Worm (Caenorhabditis elegans) whole organism, L4 larva: ENCODE measurements around the gene C27H5.2.

ENCODE experiments used
- F10B5.3 ChIP-seq: sonication (generic microtip); optimal IDR thresholded peaks from 2 replicates; lab custom pipeline; 2016; ENCODE audit warnings: mild to moderate bottlenecking, missing genetic modification characterization, missing compliant biosample characterization
- F26F4.8 ChIP-seq: fragments of 200-800 bp; sonication (Bioruptor generic); conservative IDR thresholded peaks from 2 replicates; pipeline ENCODE4 v1.3.6; 2022; ENCODE audit warnings: missing genetic modification characterization, missing compliant biosample characterization
- R02D3.7 ChIP-seq: fragments of 150-350 bp; sonication (generic microtip); optimal IDR thresholded peaks from 3 replicates; lab custom pipeline; 2014; ENCODE audit warnings: missing biosample characterization, missing genetic modification characterization
- T26A8.4 ChIP-seq: fragments of 200-800 bp; sonication (Bioruptor generic); IDR thresholded peaks from 2 replicates; pipeline ENCODE4 v1.3.6; 2022; ENCODE audit warnings: missing genetic modification characterization, missing compliant biosample characterization
- Y105C5A.15 ChIP-seq: fragments of 200-800 bp; sonication (Bioruptor generic); IDR thresholded peaks from 2 replicates; pipeline ENCODE4 v1.3.6; 2022; ENCODE audit warnings: missing genetic modification characterization, missing compliant biosample characterization
- Y48G9A.11 ChIP-seq: fragments of 200-800 bp; sonication (Bioruptor generic); IDR thresholded peaks from 2 replicates; pipeline ENCODE4 v1.3.6; 2022; ENCODE audit warnings: missing genetic modification reagents, missing genetic modification characterization, missing compliant biosample characterization
- Y5F2A.4 ChIP-seq: fragments of 200-800 bp; sonication (Bioruptor generic); optimal IDR thresholded peaks from 2 replicates; lab custom pipeline; 2018; ENCODE audit warnings: mild to moderate bottlenecking, missing genetic modification characterization, missing compliant biosample characterization
- aha-1 ChIP-seq: fragments of 150-350 bp; peaks from one replicate; lab custom pipeline; 2014; ENCODE audit warnings: missing biosample characterization, missing genetic modification characterization
- ama-1 ChIP-seq: fragments of 150-350 bp; optimal IDR thresholded peaks from 2 replicates; lab custom pipeline; 2014; ENCODE audit warnings: inconsistent platforms, mixed read lengths
- arid-1 ChIP-seq: fragments of 200-800 bp; sonication (Bioruptor generic); conservative IDR thresholded peaks from 2 replicates; pipeline ENCODE4 v1.3.6; 2022; ENCODE audit warnings: missing genetic modification reagents, missing genetic modification characterization, missing compliant biosample characterization
- attf-4 ChIP-seq: sonication (generic microtip); optimal IDR thresholded peaks from 3 replicates; lab custom pipeline; 2017; ENCODE audit warnings: missing biosample characterization, missing genetic modification characterization
- ceh-28 ChIP-seq: fragments of 150-350 bp; optimal IDR thresholded peaks from 2 replicates; lab custom pipeline; 2014; ENCODE audit warnings: missing biosample characterization, missing genetic modification reagents, missing genetic modification characterization
- ceh-82 ChIP-seq: sonication (generic microtip); optimal IDR thresholded peaks from 2 replicates; lab custom pipeline; 2017; ENCODE audit warnings: missing biosample characterization, missing genetic modification characterization
- ces-1 ChIP-seq: fragments of 150-350 bp; sonication (generic microtip); optimal IDR thresholded peaks from 4 replicates; lab custom pipeline; 2014; ENCODE audit warnings: missing biosample characterization, missing genetic modification reagents, missing genetic modification characterization
- ctbp-1 ChIP-seq: fragments of 200-800 bp; sonication (Bioruptor generic); IDR thresholded peaks from 2 replicates; pipeline ENCODE4 v1.3.6; 2022; ENCODE audit warnings: missing genetic modification reagents, missing genetic modification characterization, missing compliant biosample characterization
- daf-19 ChIP-seq: fragments of 200-800 bp; sonication (Bioruptor generic); conservative IDR thresholded peaks from 2 replicates; pipeline ENCODE4 v1.3.6; 2022; ENCODE audit warnings: missing genetic modification characterization, missing compliant biosample characterization
- dmd-6 ChIP-seq: fragments of 200-800 bp; sonication (Bioruptor generic); IDR thresholded peaks from 2 replicates; pipeline ENCODE4 v1.3.6; 2022; ENCODE audit warnings: missing genetic modification reagents, missing genetic modification characterization, missing compliant biosample characterization
- dmd-8 ChIP-seq: fragments of 200-800 bp; sonication (Bioruptor generic); IDR thresholded peaks from 2 replicates; pipeline ENCODE4 v1.3.6; 2022; ENCODE audit warnings: missing genetic modification characterization, missing compliant biosample characterization
- dpl-1 ChIP-seq: fragments of 150-350 bp; optimal IDR thresholded peaks from 2 replicates; lab custom pipeline; 2014; ENCODE audit warnings: missing biosample characterization, missing genetic modification reagents, missing genetic modification characterization
- hlh-11 ChIP-seq: fragments of 200-800 bp; sonication (Bioruptor generic); optimal IDR thresholded peaks from 2 replicates; lab custom pipeline; 2018; ENCODE audit warnings: mild to moderate bottlenecking, missing genetic modification characterization, missing compliant biosample characterization
- hmg-1.1 ChIP-seq: fragments of 200-800 bp; sonication (Bioruptor generic); IDR thresholded peaks from 2 replicates; pipeline ENCODE4 v1.3.6; 2022; ENCODE audit warnings: missing genetic modification reagents, missing genetic modification characterization, missing compliant biosample characterization
- jun-1 ChIP-seq: fragments of 150-350 bp; optimal IDR thresholded peaks from 2 replicates; lab custom pipeline; 2014; ENCODE audit warnings: missing biosample characterization, missing genetic modification reagents, missing genetic modification characterization
- lim-7 ChIP-seq: fragments of 200-800 bp; sonication (Bioruptor generic); IDR thresholded peaks from 2 replicates; pipeline ENCODE4 v1.3.6; 2022; ENCODE audit warnings: missing genetic modification characterization, missing compliant biosample characterization
- lin-1 ChIP-seq: fragments of 200-800 bp; sonication (Bioruptor generic); IDR thresholded peaks from 2 replicates; pipeline ENCODE4 v1.3.6; 2022; ENCODE audit warnings: missing genetic modification reagents, missing genetic modification characterization, missing compliant biosample characterization
- lin-13 ChIP-seq: fragments of 150-350 bp; optimal IDR thresholded peaks from 2 replicates; lab custom pipeline; 2014; ENCODE audit warnings: missing biosample characterization, missing genetic modification reagents, missing genetic modification characterization
- lin-39 ChIP-seq: fragments of 150-350 bp; optimal IDR thresholded peaks from 2 replicates; lab custom pipeline; 2014; ENCODE audit warnings: missing biosample characterization, missing genetic modification reagents, missing genetic modification characterization
- madf-5 ChIP-seq, 2 experiments: fragments of 200-800 bp; sonication (Bioruptor generic); IDR thresholded peaks; 2 replicates each; pipeline ENCODE4 v1.3.6; 2022; ENCODE audit warnings: missing compliant biosample characterization in 2 of 2, missing genetic modification characterization in 2 of 2
- madf-9 ChIP-seq: fragments of 200-800 bp; sonication (Bioruptor generic); conservative IDR thresholded peaks from 2 replicates; pipeline ENCODE4 v1.3.6; 2022; ENCODE audit warnings: missing genetic modification reagents, missing genetic modification characterization, missing compliant biosample characterization
- mdl-1 ChIP-seq, 2 experiments: fragments of 150-350 bp in 1 of 2; sonication (generic microtip) in 1 of 2; optimal IDR thresholded peaks; 2 replicates each; lab custom pipeline; 2014 to 2017; ENCODE audit warnings: missing biosample characterization in 2 of 2, missing genetic modification characterization in 2 of 2
- mdt-29 ChIP-seq: fragments of 200-800 bp; sonication (Bioruptor generic); IDR thresholded peaks from 2 replicates; pipeline ENCODE4 v1.3.6; 2022; ENCODE audit warnings: missing genetic modification reagents, missing genetic modification characterization, missing compliant biosample characterization
- mes-2 ChIP-seq: sonication (generic microtip); optimal IDR thresholded peaks from 2 replicates; lab custom pipeline; 2016; ENCODE audit warnings: missing genotype, mild to moderate bottlenecking, missing genetic modification characterization, missing compliant biosample characterization; ENCODE audit not compliant: poor library complexity, severe bottlenecking
- nhr-102 ChIP-seq: sonication (generic microtip); optimal IDR thresholded peaks from 2 replicates; lab custom pipeline; 2016; ENCODE audit warnings: mild to moderate bottlenecking, missing genetic modification characterization, moderate library complexity, missing compliant biosample characterization
- nhr-11 ChIP-seq: fragments of 150-350 bp; optimal IDR thresholded peaks from 2 replicates; lab custom pipeline; 2014; ENCODE audit warnings: missing biosample characterization, missing genetic modification characterization
- nhr-111 ChIP-seq: fragments of 200-800 bp; sonication (Bioruptor generic); optimal IDR thresholded peaks from 2 replicates; lab custom pipeline; 2018; ENCODE audit warnings: mild to moderate bottlenecking, missing genetic modification characterization, missing compliant biosample characterization
- nhr-237 ChIP-seq: sonication (generic microtip); optimal IDR thresholded peaks from 2 replicates; lab custom pipeline; 2017; ENCODE audit warnings: missing biosample characterization, missing genetic modification characterization
- nhr-25 ChIP-seq: sonication (generic microtip); optimal IDR thresholded peaks from 2 replicates; lab custom pipeline; 2017; ENCODE audit warnings: missing genetic modification characterization, mild to moderate bottlenecking, missing compliant biosample characterization, antibody characterized with exemption, moderate library complexity, borderline replicate concordance; ENCODE audit not compliant: insufficient read depth
- nhr-28 ChIP-seq: fragments of 150-350 bp; optimal IDR thresholded peaks from 2 replicates; lab custom pipeline; 2014; ENCODE audit warnings: missing biosample characterization, missing genetic modification characterization
- nhr-48 ChIP-seq: sonication (generic microtip); optimal IDR thresholded peaks from 2 replicates; lab custom pipeline; 2016; ENCODE audit warnings: mild to moderate bottlenecking, missing genetic modification characterization, missing compliant biosample characterization
- nhr-6 ChIP-seq: fragments of 150-350 bp; optimal IDR thresholded peaks from 2 replicates; lab custom pipeline; 2014; ENCODE audit warnings: missing biosample characterization, missing genetic modification characterization
- nhr-76 ChIP-seq: fragments of 150-350 bp; optimal IDR thresholded peaks from 2 replicates; lab custom pipeline; 2014; ENCODE audit warnings: missing biosample characterization, missing genetic modification characterization
- pha-4 ChIP-seq, 2 experiments: fragments of 150-350 bp in 1 of 2; fragments of 200-800 bp in 1 of 2; sonication (Bioruptor generic) in 1 of 2; IDR thresholded peaks in 1 of 2; optimal IDR thresholded peaks in 1 of 2; 2 replicates each; pipeline versions ENCODE4 v1.3.6 to Lab custom; 2014 to 2022; ENCODE audit warnings: missing genetic modification characterization in 2 of 2, missing genetic modification reagents in 2 of 2, missing biosample characterization in 1 of 2, missing compliant biosample characterization in 1 of 2
- php-3 ChIP-seq: fragments of 200-800 bp; sonication (Bioruptor generic); IDR thresholded peaks from 2 replicates; pipeline ENCODE4 v1.3.6; 2022; ENCODE audit warnings: missing genetic modification reagents, missing genetic modification characterization, missing compliant biosample characterization
- rbr-2 ChIP-seq: sonication (generic microtip); optimal IDR thresholded peaks from 2 replicates; lab custom pipeline; 2016; ENCODE audit warnings: missing genotype, missing genetic modification characterization, missing compliant biosample characterization
- saeg-2 ChIP-seq: fragments of 200-800 bp; sonication (Bioruptor generic); IDR thresholded peaks from 2 replicates; pipeline ENCODE4 v1.3.6; 2022; ENCODE audit warnings: missing genetic modification reagents, missing genetic modification characterization, missing compliant biosample characterization
- skn-1 ChIP-seq: fragments of 150-350 bp; optimal IDR thresholded peaks from 2 replicates; lab custom pipeline; 2014; ENCODE audit warnings: missing biosample characterization, missing genetic modification characterization
- snpc-4 ChIP-seq: fragments of 150-350 bp; optimal IDR thresholded peaks from 2 replicates; lab custom pipeline; 2014; ENCODE audit warnings: missing biosample characterization, missing genetic modification characterization
- spr-1 ChIP-seq: sonication (generic microtip); optimal IDR thresholded peaks from 2 replicates; lab custom pipeline; 2016; ENCODE audit warnings: mild to moderate bottlenecking, missing genetic modification characterization, missing compliant biosample characterization
- tag-97 ChIP-seq: fragments of 200-800 bp; sonication (Bioruptor generic); IDR thresholded peaks from 2 replicates; pipeline ENCODE4 v1.3.6; 2022; ENCODE audit warnings: missing genetic modification characterization, missing compliant biosample characterization
- unc-39 ChIP-seq: sonication (generic microtip); optimal IDR thresholded peaks from 2 replicates; lab custom pipeline; 2017; ENCODE audit warnings: missing biosample characterization, missing genetic modification characterization
- zag-1 ChIP-seq: fragments of 150-350 bp; optimal IDR thresholded peaks from 2 replicates; lab custom pipeline; 2014; ENCODE audit warnings: missing biosample characterization, missing genetic modification characterization
- zfp-2 ChIP-seq: sonication (generic microtip); optimal IDR thresholded peaks from 2 replicates; lab custom pipeline; 2016; ENCODE audit warnings: mild to moderate bottlenecking, missing genetic modification characterization, missing compliant biosample characterization
- zip-2 ChIP-seq: fragments of 150-350 bp; optimal IDR thresholded peaks from 2 replicates; lab custom pipeline; 2014; ENCODE audit warnings: missing biosample characterization, missing genetic modification characterization
- ztf-11 ChIP-seq: fragments of 150-350 bp; optimal IDR thresholded peaks from 2 replicates; lab custom pipeline; 2014; ENCODE audit warnings: missing biosample characterization, missing genetic modification characterization

C27H5.2 gene

ce11 chrII:7155392-7155791, at the start of gene C27H5.2:
TSS of gene C27H5.2 (plus strand) at chrII:7155581.
- TF ChIP-seq jun-1 (tag; lab: Kevin White, UChicago) (no peak), madf-5 (GFP tag; IDR thresholded peaks at IDR 0.05; lab: Robert Waterston, UW) (no peak), zag-1 (no peak), T26A8.4 (GFP tag; lab: Robert Waterston, UW) (no peak), rbr-2 (tag; lab: Kevin White, UChicago) (no peak), nhr-6 (tag; lab: Kevin White, UChicago) (no peak), pha-4 (GFP tag; IDR thresholded peaks at IDR 0.05; lab: Robert Waterston, UW) (no peak), pha-4 (tag; optimal IDR thresholded peaks at IDR 0.05; lab: Kevin White, UChicago) (no peak), ctbp-1 (GFP tag; lab: Robert Waterston, UW) (no peak), ces-1 (GFP tag; lab: Kevin White, UChicago) (no peak), nhr-102 (tag; lab: Kevin White, UChicago) (peak; percentile 20), nhr-28 (tag; lab: Kevin White, UChicago) (peak; percentile 26), nhr-237 (tag; lab: Kevin White, UChicago) (no peak), mdt-29 (GFP tag; lab: Robert Waterston, UW) (no peak), zip-2 (no peak), lin-13 (GFP tag; lab: Kevin White, UChicago) (no peak), arid-1 (GFP tag; lab: Robert Waterston, UW) (no peak), dpl-1 (no peak), dmd-8 (no peak), lin-1 (GFP tag; lab: Robert Waterston, UW) (no peak), nhr-48 (tag; lab: Kevin White, UChicago) (no peak), ztf-11 (tag; lab: Kevin White, UChicago) (no peak), lin-39 (tag; lab: Kevin White, UChicago) (no peak), nhr-111 (GFP tag; lab: Kevin White, UChicago) (no peak), F26F4.8 (GFP tag; lab: Robert Waterston, UW) (no peak), ceh-28 (tag; lab: Kevin White, UChicago) (no peak), hmg-1.1 (GFP tag; lab: Robert Waterston, UW) (0 out of 2 replicates have a peak, but pooled peaks have one; percentile 18), unc-39 (tag; lab: Kevin White, UChicago) (no peak), lim-7 (GFP tag; lab: Robert Waterston, UW) (no peak), nhr-11 (tag; lab: Kevin White, UChicago) (no peak), php-3 (GFP tag; lab: Robert Waterston, UW) (no peak), saeg-2 (GFP tag; lab: Robert Waterston, UW) (no peak), ceh-82 (tag; lab: Kevin White, UChicago) (no peak), F10B5.3 (no peak), madf-9 (GFP tag; lab: Robert Waterston, UW) (no peak), nhr-25 (no peak), R02D3.7 (no peak), attf-4 (tag; lab: Kevin White, UChicago) (no peak), mes-2 (tag; lab: Kevin White, UChicago) (peak; percentile 47), Y105C5A.15 (GFP tag; lab: Robert Waterston, UW) (no peak), spr-1 (tag; lab: Kevin White, UChicago) (no peak), hlh-11 (tag; lab: Kevin White, UChicago) (peak; percentile 68), mdl-1 (tag; optimal IDR thresholded peaks at IDR 0.05; lab: Kevin White, UChicago) (no peak), Y5F2A.4 (GFP tag; lab: Kevin White, UChicago) (no peak), zfp-2 (tag; lab: Kevin White, UChicago) (no peak), dmd-6 (GFP tag; lab: Robert Waterston, UW) (peak; percentile 7; the same call in 1 of the 2 replicates), tag-97 (no peak), snpc-4 (tag; lab: Kevin White, UChicago) (no peak), Y48G9A.11 (GFP tag; lab: Robert Waterston, UW) (no peak), skn-1 (tag; lab: Kevin White, UChicago) (no peak), daf-19 (GFP tag; lab: Robert Waterston, UW) (no peak), aha-1 (no peak), ama-1 (peak; percentile 84), nhr-76 (tag; lab: Kevin White, UChicago) (no peak)
